Fruit fly (Drosophila melanogaster): ENCODE data around the gene CG10300.

CG10300 gene

dm6 chr3R:23714852-23715251 is 3.5 kb downstream of the CG10300 start:
- TF ChIP-seq Rel (GFP tag; optimal IDR thresholded peaks at IDR 0.05) (no peak), Rel (tag; optimal IDR thresholded peaks at IDR 0.05) (no peak), CrebA (GFP tag; optimal IDR thresholded peaks at IDR 0.05; ENCODE audit: borderline replicate concordance) (peak; percentile 84)

- TF ChIP-seq sage (GFP tag; optimal IDR thresholded peaks at IDR 0.05) (no peak), Abd-B (GFP tag; optimal IDR thresholded peaks at IDR 0.05) (no peak), br (GFP tag; optimal IDR thresholded peaks at IDR 0.05) (no peak), Jra (GFP tag; optimal IDR thresholded peaks at IDR 0.05) (no peak), CG9705 (GFP tag; optimal IDR thresholded peaks at IDR 0.05) (no peak), fru (GFP tag; optimal IDR thresholded peaks at IDR 0.05) (no peak), Hnf4 (GFP tag; optimal IDR thresholded peaks at IDR 0.05) (no peak), dl (GFP tag; optimal IDR thresholded peaks at IDR 0.05; ENCODE audit: insufficient read depth in 1 of 2, partially characterized antibody in 2 of 2) (no peak), OdsH (GFP tag; optimal IDR thresholded peaks at IDR 0.05) (no peak), Hr78 (GFP tag; optimal IDR thresholded peaks at IDR 0.05) (no peak), jim (GFP tag; optimal IDR thresholded peaks at IDR 0.05) (no peak), dmrt93B (GFP tag; optimal IDR thresholded peaks at IDR 0.05) (no peak), lola (GFP tag; optimal IDR thresholded peaks at IDR 0.05) (no peak), rgr (GFP tag; optimal IDR thresholded peaks at IDR 0.05) (no peak)
These were observed 7.1 kb downstream of the CG10300 start, which contains the start of gene nau for dm6 chr3R:23718297-23718941. Gene nau, minus strand, starts transcription at chr3R:23718357.

DNA sequence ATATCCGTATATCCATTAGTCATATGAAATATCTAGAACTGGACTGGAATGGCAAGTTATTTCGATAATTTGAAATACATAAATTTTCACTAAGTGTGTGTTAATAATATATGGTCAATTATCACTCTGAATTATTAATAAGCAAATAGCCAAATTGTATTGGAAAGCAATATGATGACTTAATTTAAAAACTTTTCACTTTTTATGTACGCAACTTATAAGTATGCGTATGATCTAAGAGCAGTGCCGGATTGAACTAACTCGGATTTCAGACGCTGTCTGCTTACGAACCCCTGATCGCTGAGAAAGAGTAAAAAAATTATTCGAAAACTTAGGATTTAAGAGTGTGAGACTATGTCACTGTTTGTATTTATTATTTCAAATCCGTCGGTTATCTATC is 10.2 kb downstream of the CG10300 start, which contains the start of gene CG10232:
CG10232 (minus strand) TSS at position 101 of the 400 bp plus-strand sequence.
- no peak for TF ChIP-seq Abd-B (GFP tag; optimal IDR thresholded peaks at IDR 0.05)
- no peak for TF ChIP-seq fru (GFP tag; optimal IDR thresholded peaks at IDR 0.05)
- no peak for TF ChIP-seq N (GFP tag; optimal IDR thresholded peaks at IDR 0.05)
- no peak for TF ChIP-seq GATAd (GFP tag; optimal IDR thresholded peaks at IDR 0.05)
- no peak for TF ChIP-seq brk (GFP tag; optimal IDR thresholded peaks at IDR 0.05)
- no peak for TF ChIP-seq Hr83 (GFP tag; optimal IDR thresholded peaks at IDR 0.05; ENCODE audit: poor library complexity, severe bottlenecking)
- no peak for TF ChIP-seq usp (GFP tag; optimal IDR thresholded peaks at IDR 0.05)
- no peak for TF ChIP-seq Hnf4 (GFP tag; optimal IDR thresholded peaks at IDR 0.05)
- TF ChIP-seq dsf (GFP tag; optimal IDR thresholded peaks at IDR 0.05; ENCODE audit: borderline replicate concordance): no peak
- TF ChIP-seq dl (GFP tag; optimal IDR thresholded peaks at IDR 0.05; ENCODE audit: insufficient read depth in 1 of 2, partially characterized antibody in 2 of 2): no peak
- TF ChIP-seq dmrt93B (GFP tag; optimal IDR thresholded peaks at IDR 0.05): no peak
- no peak for TF ChIP-seq rgr (GFP tag; optimal IDR thresholded peaks at IDR 0.05)
- TF ChIP-seq Dif (GFP tag; optimal IDR thresholded peaks at IDR 0.05; ENCODE audit: partially characterized antibody): no peak
- no peak for TF ChIP-seq br (GFP tag; optimal IDR thresholded peaks at IDR 0.05)
- no peak for TF ChIP-seq woc (GFP tag; optimal IDR thresholded peaks at IDR 0.05)
- TF ChIP-seq CG9705 (GFP tag; optimal IDR thresholded peaks at IDR 0.05): no peak
- TF ChIP-seq sage (GFP tag; optimal IDR thresholded peaks at IDR 0.05): no peak

dm6 chr3R:23721936-23722335 is 10.6 kb downstream of the CG10300 start:
- TF ChIP-seq Rel (GFP tag; optimal IDR thresholded peaks at IDR 0.05) (no peak), Rel (tag; optimal IDR thresholded peaks at IDR 0.05) (no peak), rgr (GFP tag; optimal IDR thresholded peaks at IDR 0.05) (peak; percentile 17), dmrt93B (GFP tag; optimal IDR thresholded peaks at IDR 0.05) (peak; percentile 25), Myc (optimal IDR thresholded peaks at IDR 0.05) (no peak), dl (GFP tag; optimal IDR thresholded peaks at IDR 0.05; ENCODE audit: insufficient read depth in 1 of 2, partially characterized antibody in 2 of 2) (no peak), psq (GFP tag; optimal IDR thresholded peaks at IDR 0.05) (no peak), h (GFP tag; optimal IDR thresholded peaks at IDR 0.05) (peak; percentile 41), Sp1 (GFP tag; optimal IDR thresholded peaks at IDR 0.05) (no peak), Dif (GFP tag; optimal IDR thresholded peaks at IDR 0.05; ENCODE audit: partially characterized antibody) (no peak), Mio (GFP tag; optimal IDR thresholded peaks at IDR 0.05) (no peak), Abd-B (GFP tag; optimal IDR thresholded peaks at IDR 0.05) (no peak), usp (GFP tag; optimal IDR thresholded peaks at IDR 0.05) (no peak), woc (GFP tag; optimal IDR thresholded peaks at IDR 0.05) (no peak), N (GFP tag; optimal IDR thresholded peaks at IDR 0.05) (no peak), Dfd (GFP tag; optimal IDR thresholded peaks at IDR 0.05) (no peak), Vsx2 (GFP tag; optimal IDR thresholded peaks at IDR 0.05; ENCODE audit: partially characterized antibody) (peak; percentile 1), brk (GFP tag; optimal IDR thresholded peaks at IDR 0.05) (peak; percentile 44), CG9705 (GFP tag; optimal IDR thresholded peaks at IDR 0.05) (peak; percentile 8), CrebA (GFP tag; optimal IDR thresholded peaks at IDR 0.05; ENCODE audit: borderline replicate concordance) (peak; percentile 6), Hr83 (GFP tag; optimal IDR thresholded peaks at IDR 0.05; ENCODE audit: poor library complexity, severe bottlenecking) (no peak), GATAd (GFP tag; optimal IDR thresholded peaks at IDR 0.05) (no peak), ey (GFP tag; optimal IDR thresholded peaks at IDR 0.05) (no peak), foxo (GFP tag; optimal IDR thresholded peaks at IDR 0.05) (peak in 1 of 2 experiments; percentile 49), HLH106 (tag; optimal IDR thresholded peaks at IDR 0.05) (peak; percentile 39), pan (optimal IDR thresholded peaks at IDR 0.05) (no peak), sage (GFP tag; optimal IDR thresholded peaks at IDR 0.05) (no peak), tai (GFP tag; optimal IDR thresholded peaks at IDR 0.05) (no peak), sv (GFP tag; optimal IDR thresholded peaks at IDR 0.05) (no peak), OdsH (GFP tag; optimal IDR thresholded peaks at IDR 0.05) (no peak), CG32264 (GFP tag; optimal IDR thresholded peaks at IDR 0.05) (no peak), Hnf4 (GFP tag; optimal IDR thresholded peaks at IDR 0.05) (peak; percentile 23), dsf (GFP tag; optimal IDR thresholded peaks at IDR 0.05; ENCODE audit: borderline replicate concordance) (no peak), fru (GFP tag; optimal IDR thresholded peaks at IDR 0.05) (peak; percentile 30), jim (GFP tag; optimal IDR thresholded peaks at IDR 0.05) (no peak), br (GFP tag; optimal IDR thresholded peaks at IDR 0.05) (no peak)
